Worm (Caenorhabditis elegans): ENCODE data around the gene F45E6.1.

DNA sequence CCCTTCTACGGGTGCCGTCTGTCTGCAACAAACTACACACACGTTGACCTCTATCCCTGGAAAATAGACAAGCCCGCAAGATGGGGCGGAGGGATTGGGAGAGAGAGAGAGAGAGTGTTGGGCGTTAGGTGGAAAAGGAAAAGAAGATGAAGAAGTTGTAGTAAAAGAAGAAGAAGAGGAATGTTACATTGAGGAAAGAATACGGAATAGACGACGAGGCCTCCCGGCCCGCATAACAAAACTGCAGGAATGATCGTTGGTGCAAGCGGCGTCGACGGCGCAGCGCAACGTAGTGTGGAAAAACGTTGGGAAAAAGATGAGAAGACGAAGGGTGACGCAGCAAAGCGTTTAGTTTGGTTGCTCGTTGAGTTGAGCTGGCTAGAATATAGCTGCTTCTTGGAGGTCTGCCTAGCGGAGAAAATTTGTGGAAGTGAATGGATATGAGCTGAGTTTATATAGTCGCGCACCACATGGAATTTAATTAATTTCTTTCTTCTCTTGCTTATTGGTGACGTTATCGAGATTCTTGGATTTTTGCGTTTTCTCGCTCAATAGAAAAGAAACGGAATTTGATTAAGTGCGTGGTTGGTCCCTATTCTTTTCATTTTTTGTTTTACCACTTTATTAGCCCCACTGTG lies 33.0 kb upstream of the F45E6.1 start:
- TF ChIP-seq pax-3 (tag; optimal IDR thresholded peaks at IDR 0.05): no peak
- TF ChIP-seq egl-27 (tag; optimal IDR thresholded peaks at IDR 0.05): no peak
- peak in 3 of 6 experiments; percentile 3 to 46 (median 42) for TF ChIP-seq elt-3 (tag; optimal IDR thresholded peaks at IDR 0.05)
- no peak for TF ChIP-seq nhr-11 (tag; optimal IDR thresholded peaks at IDR 0.05)
- peak; percentile 25 for TF ChIP-seq snpc-4 (tag; optimal IDR thresholded peaks at IDR 0.05)
- peak; percentile 85 for TF ChIP-seq tbx-2 (tag; optimal IDR thresholded peaks at IDR 0.05)
- TF ChIP-seq lin-13 (GFP tag; optimal IDR thresholded peaks at IDR 0.05): no peak
- TF ChIP-seq ceh-88 (GFP tag; IDR thresholded peaks at IDR 0.05): no peak
- TF ChIP-seq nhr-28 (tag; optimal IDR thresholded peaks at IDR 0.05): no peak
- no peak for TF ChIP-seq lin-15B (tag; optimal IDR thresholded peaks at IDR 0.05)
- TF ChIP-seq fos-1 (tag; optimal IDR thresholded peaks at IDR 0.05): peak; percentile 60
- peak; percentile 12 to 27 for TF ChIP-seq efl-1 (optimal IDR thresholded peaks at IDR 0.05)
- peak in 1 of 2 experiments; percentile 58 for TF ChIP-seq efl-1 (GFP tag; optimal IDR thresholded peaks at IDR 0.05 in 1 of 2)
- no peak for TF ChIP-seq hpl-2 (GFP tag; optimal IDR thresholded peaks at IDR 0.05)
- TF ChIP-seq rnt-1 (tag; optimal IDR thresholded peaks at IDR 0.05): peak; percentile 72

Measured in whole organism, L1 larva.